Fruit fly (Drosophila melanogaster) whole organism, embryonic: ENCODE measurements around the gene CG9799.

Source experiments
- Ada2b ChIP-seq: fragments of 200-800 bp; sonication (Bioruptor generic); IDR thresholded peaks from 2 replicates; pipeline ENCODE4 v1.3.6; 2022; ENCODE audit warnings: missing biosample characterization, missing genetic modification characterization
- Antp ChIP-seq: fragments of 200-800 bp; sonication (Bioruptor generic); optimal IDR thresholded peaks from 3 replicates; lab custom pipeline; 2016; ENCODE audit warnings: missing biosample characterization, missing genetic modification characterization
- Blimp-1 ChIP-seq: fragments of 200-800 bp; sonication (Bioruptor generic); optimal IDR thresholded peaks from 3 replicates; lab custom pipeline; 2018; ENCODE audit warnings: missing biosample characterization, missing genetic modification characterization, mild to moderate bottlenecking, moderate library complexity, missing genetic modification reagents
- BtbVII ChIP-seq: fragments of 200-800 bp; sonication (Bioruptor generic); optimal IDR thresholded peaks from 3 replicates; lab custom pipeline; 2017; ENCODE audit warnings: missing biosample characterization, mild to moderate bottlenecking, missing genetic modification characterization
- CG10274 ChIP-seq: fragments of 200-800 bp; sonication (Bioruptor generic); optimal IDR thresholded peaks from 3 replicates; lab custom pipeline; 2017; ENCODE audit warnings: missing biosample characterization, mild to moderate bottlenecking, missing genetic modification characterization
- CG11723 ChIP-seq: fragments of 200-800 bp; sonication (Bioruptor generic); optimal IDR thresholded peaks from 2 replicates; lab custom pipeline; 2017; ENCODE audit warnings: missing biosample characterization, mild to moderate bottlenecking, missing genetic modification characterization
- CG12155 ChIP-seq: fragments of 200-800 bp; sonication (Bioruptor generic); optimal IDR thresholded peaks from 3 replicates; lab custom pipeline; 2016; ENCODE audit warnings: missing biosample characterization, missing genetic modification characterization
- CG14441 ChIP-seq: fragments of 200-800 bp; sonication (Bioruptor generic); IDR thresholded peaks from 2 replicates; pipeline ENCODE4 v1.3.6; 2022; ENCODE audit warnings: missing biosample characterization, missing genetic modification characterization
- CG14667 ChIP-seq: fragments of 200-800 bp; sonication (Bioruptor generic); IDR thresholded peaks from 2 replicates; pipeline ENCODE4 v1.3.6; 2022; ENCODE audit warnings: missing biosample characterization, missing genetic modification characterization
- CG14710 ChIP-seq: fragments of 200-800 bp; sonication (Bioruptor generic); optimal IDR thresholded peaks from 3 replicates; lab custom pipeline; 2019; ENCODE audit warnings: missing biosample characterization, mild to moderate bottlenecking, missing genetic modification characterization, moderate library complexity
- CG1529 ChIP-seq: fragments of 200-800 bp; sonication (Bioruptor generic); optimal IDR thresholded peaks from 3 replicates; lab custom pipeline; 2018; ENCODE audit warnings: missing biosample characterization, missing genetic modification characterization
- CG15601 ChIP-seq: fragments of 200-800 bp; sonication (Bioruptor generic); optimal IDR thresholded peaks from 3 replicates; lab custom pipeline; 2019; ENCODE audit warnings: missing biosample characterization, mild to moderate bottlenecking, missing genetic modification characterization, moderate library complexity
- CG3838 ChIP-seq: fragments of 200-800 bp; sonication (Bioruptor generic); optimal IDR thresholded peaks from 3 replicates; lab custom pipeline; 2016; ENCODE audit warnings: missing biosample characterization, missing genetic modification characterization
- CG4707 ChIP-seq: fragments of 200-800 bp; sonication (Bioruptor generic); optimal IDR thresholded peaks from 2 replicates; lab custom pipeline; 2018; ENCODE audit warnings: missing biosample characterization, mild to moderate bottlenecking, missing genetic modification characterization, moderate library complexity
- CG5180 ChIP-seq: fragments of 200-800 bp; sonication (Bioruptor generic); optimal IDR thresholded peaks from 3 replicates; lab custom pipeline; 2017; ENCODE audit warnings: missing biosample characterization, missing genetic modification characterization, mild to moderate bottlenecking, moderate library complexity, missing genetic modification reagents
- CG7556 ChIP-seq: fragments of 200-800 bp; sonication (Bioruptor generic); optimal IDR thresholded peaks from 2 replicates; lab custom pipeline; 2017; ENCODE audit warnings: missing biosample characterization, mild to moderate bottlenecking, missing genetic modification characterization
- CG7745 ChIP-seq: fragments of 200-800 bp; sonication (Bioruptor generic); optimal IDR thresholded peaks from 2 replicates; lab custom pipeline; 2018; ENCODE audit warnings: missing biosample characterization, mild to moderate bottlenecking, missing genetic modification characterization, moderate library complexity
- CG9609 ChIP-seq: fragments of 200-800 bp; sonication (Bioruptor generic); optimal IDR thresholded peaks from 3 replicates; lab custom pipeline; 2016; ENCODE audit warnings: missing biosample characterization, missing genetic modification characterization
- CoRest ChIP-seq: fragments of 200-800 bp; sonication (Bioruptor generic); optimal IDR thresholded peaks from 3 replicates; lab custom pipeline; 2018; ENCODE audit warnings: missing biosample characterization, mild to moderate bottlenecking, missing genetic modification characterization, moderate library complexity
- D ChIP-seq, 2 experiments: fragments of 200-800 bp in 1 of 2; fragments of >200 bp in 1 of 2; sonication (Bioruptor generic) in 1 of 2; optimal IDR thresholded peaks; 2 replicates in 1 of 2; 3 replicates in 1 of 2; lab custom pipeline; 2017; ENCODE audit warnings: mild to moderate bottlenecking in 1 of 2, missing biosample characterization in 1 of 2, missing genetic modification characterization in 1 of 2, missing genetic modification reagents in 1 of 2
- D19A ChIP-seq: fragments of 200-800 bp; optimal IDR thresholded peaks from 3 replicates; lab custom pipeline; 2019; ENCODE audit warnings: missing biosample characterization, mild to moderate bottlenecking, missing genetic modification characterization, moderate library complexity
- D19B ChIP-seq: fragments of 200-800 bp; sonication (Bioruptor generic); optimal IDR thresholded peaks from 2 replicates; lab custom pipeline; 2017; ENCODE audit warnings: missing biosample characterization, mild to moderate bottlenecking, missing genetic modification characterization
- Doc3 ChIP-seq: fragments of 200-800 bp; sonication (Bioruptor generic); IDR thresholded peaks from 3 replicates; pipeline ENCODE4 v1.3.6; 2022; ENCODE audit warnings: missing biosample characterization, missing genetic modification characterization; ENCODE audit not compliant: partially characterized antibody
- E2f1 ChIP-seq: fragments of 200-800 bp; sonication (Bioruptor generic); IDR thresholded peaks from 2 replicates; pipeline ENCODE4 v1.3.6; 2022; ENCODE audit warnings: missing biosample characterization, missing genetic modification characterization
- HLH4C ChIP-seq: fragments of 200-800 bp; sonication (Bioruptor generic); IDR thresholded peaks from 3 replicates; pipeline ENCODE4 v1.3.6; 2022; ENCODE audit warnings: missing biosample characterization, missing genetic modification characterization; ENCODE audit not compliant: partially characterized antibody
- HLH54F ChIP-seq: fragments of 200-800 bp; sonication (Bioruptor generic); optimal IDR thresholded peaks from 3 replicates; lab custom pipeline; 2016; ENCODE audit warnings: missing biosample characterization, missing genetic modification characterization
- Hey ChIP-seq: fragments of 200-800 bp; sonication (Bioruptor generic); optimal IDR thresholded peaks from 3 replicates; lab custom pipeline; 2018; ENCODE audit warnings: missing biosample characterization, mild to moderate bottlenecking, missing genetic modification characterization
- Hmx ChIP-seq: fragments of 200-800 bp; sonication (Bioruptor generic); optimal IDR thresholded peaks from 2 replicates; lab custom pipeline; 2016; ENCODE audit warnings: missing biosample characterization, missing genetic modification characterization
- MBD-R2 ChIP-seq: fragments of 200-800 bp; sonication (Bioruptor generic); IDR thresholded peaks from 2 replicates; pipeline ENCODE4 v1.3.6; 2022; ENCODE audit warnings: missing biosample characterization, missing genetic modification characterization
- Myb ChIP-seq: fragments of 200-800 bp; sonication (Bioruptor generic); optimal IDR thresholded peaks from 2 replicates; lab custom pipeline; 2016; ENCODE audit warnings: missing biosample characterization, missing genetic modification characterization
- NFAT ChIP-seq: fragments of 200-800 bp; sonication (Bioruptor generic); IDR thresholded peaks from 2 replicates; pipeline ENCODE4 v1.3.6; 2022; ENCODE audit warnings: missing biosample characterization, missing genetic modification characterization
- Sox102F ChIP-seq: fragments of 200-800 bp; sonication (Bioruptor generic); optimal IDR thresholded peaks from 2 replicates; lab custom pipeline; 2018; ENCODE audit warnings: missing biosample characterization, mild to moderate bottlenecking, missing genetic modification characterization, moderate library complexity
- Sry-β ChIP-seq: fragments of 200-800 bp; sonication (Bioruptor generic); optimal IDR thresholded peaks from 2 replicates; lab custom pipeline; 2018; ENCODE audit warnings: missing biosample characterization, mild to moderate bottlenecking, missing genetic modification characterization, moderate library complexity
- bowl ChIP-seq: fragments of 200-800 bp; sonication (Bioruptor generic); IDR thresholded peaks from 2 replicates; pipeline ENCODE4 v1.3.6; 2022; ENCODE audit warnings: missing biosample characterization, missing genetic modification characterization
- emc ChIP-seq: fragments of 200-800 bp; sonication (Bioruptor generic); optimal IDR thresholded peaks from 2 replicates; lab custom pipeline; 2016; ENCODE audit warnings: missing biosample characterization, missing genetic modification characterization
- fd3F ChIP-seq: fragments of 200-800 bp; sonication (Bioruptor generic); optimal IDR thresholded peaks from 2 replicates; lab custom pipeline; 2018; ENCODE audit warnings: missing biosample characterization, mild to moderate bottlenecking, missing genetic modification characterization, moderate library complexity
- klu ChIP-seq: fragments of 200-800 bp; sonication (Bioruptor generic); IDR thresholded peaks from 2 replicates; pipeline ENCODE4 v1.3.6; 2022; ENCODE audit warnings: missing biosample characterization, missing genetic modification characterization
- kni ChIP-seq: fragments of 200-800 bp; sonication (Bioruptor generic); optimal IDR thresholded peaks from 3 replicates; lab custom pipeline; 2017; ENCODE audit warnings: mild to moderate bottlenecking, missing biosample characterization, missing genetic modification reagents, missing genetic modification characterization
- mirr ChIP-seq: fragments of 200-800 bp; sonication (Bioruptor generic); optimal IDR thresholded peaks from 3 replicates; lab custom pipeline; 2018; ENCODE audit warnings: missing biosample characterization, mild to moderate bottlenecking, missing genetic modification characterization
- nau ChIP-seq: fragments of 200-800 bp; sonication (Bioruptor generic); optimal IDR thresholded peaks from 3 replicates; lab custom pipeline; 2017; ENCODE audit warnings: missing biosample characterization, mild to moderate bottlenecking, missing genetic modification characterization, missing genetic modification reagents
- p53 ChIP-seq: fragments of 200-800 bp; sonication (Bioruptor generic); optimal IDR thresholded peaks from 2 replicates; lab custom pipeline; 2016; ENCODE audit warnings: missing biosample characterization, missing genetic modification characterization
- pzg ChIP-seq: fragments of 200-800 bp; sonication (Bioruptor generic); optimal IDR thresholded peaks from 3 replicates; lab custom pipeline; 2018; ENCODE audit warnings: missing biosample characterization, mild to moderate bottlenecking, missing genetic modification characterization, moderate library complexity
- schlank ChIP-seq: fragments of 200-800 bp; sonication (Bioruptor generic); optimal IDR thresholded peaks from 2 replicates; lab custom pipeline; 2018; ENCODE audit warnings: missing biosample characterization, mild to moderate bottlenecking, missing genetic modification characterization
- sug ChIP-seq: fragments of 200-800 bp; optimal IDR thresholded peaks from 2 replicates; lab custom pipeline; 2019; ENCODE audit warnings: missing biosample characterization, mild to moderate bottlenecking, missing genetic modification characterization, moderate library complexity
- tup ChIP-seq: fragments of 200-800 bp; sonication (Bioruptor generic); optimal IDR thresholded peaks from 2 replicates; lab custom pipeline; 2016; ENCODE audit warnings: missing biosample characterization, mild to moderate bottlenecking, missing genetic modification characterization, moderate library complexity
- wek ChIP-seq: fragments of 200-800 bp; sonication (Bioruptor generic); optimal IDR thresholded peaks from 3 replicates; lab custom pipeline; 2018; ENCODE audit warnings: missing biosample characterization, mild to moderate bottlenecking, missing genetic modification characterization, moderate library complexity

Gene CG9799

DNA sequence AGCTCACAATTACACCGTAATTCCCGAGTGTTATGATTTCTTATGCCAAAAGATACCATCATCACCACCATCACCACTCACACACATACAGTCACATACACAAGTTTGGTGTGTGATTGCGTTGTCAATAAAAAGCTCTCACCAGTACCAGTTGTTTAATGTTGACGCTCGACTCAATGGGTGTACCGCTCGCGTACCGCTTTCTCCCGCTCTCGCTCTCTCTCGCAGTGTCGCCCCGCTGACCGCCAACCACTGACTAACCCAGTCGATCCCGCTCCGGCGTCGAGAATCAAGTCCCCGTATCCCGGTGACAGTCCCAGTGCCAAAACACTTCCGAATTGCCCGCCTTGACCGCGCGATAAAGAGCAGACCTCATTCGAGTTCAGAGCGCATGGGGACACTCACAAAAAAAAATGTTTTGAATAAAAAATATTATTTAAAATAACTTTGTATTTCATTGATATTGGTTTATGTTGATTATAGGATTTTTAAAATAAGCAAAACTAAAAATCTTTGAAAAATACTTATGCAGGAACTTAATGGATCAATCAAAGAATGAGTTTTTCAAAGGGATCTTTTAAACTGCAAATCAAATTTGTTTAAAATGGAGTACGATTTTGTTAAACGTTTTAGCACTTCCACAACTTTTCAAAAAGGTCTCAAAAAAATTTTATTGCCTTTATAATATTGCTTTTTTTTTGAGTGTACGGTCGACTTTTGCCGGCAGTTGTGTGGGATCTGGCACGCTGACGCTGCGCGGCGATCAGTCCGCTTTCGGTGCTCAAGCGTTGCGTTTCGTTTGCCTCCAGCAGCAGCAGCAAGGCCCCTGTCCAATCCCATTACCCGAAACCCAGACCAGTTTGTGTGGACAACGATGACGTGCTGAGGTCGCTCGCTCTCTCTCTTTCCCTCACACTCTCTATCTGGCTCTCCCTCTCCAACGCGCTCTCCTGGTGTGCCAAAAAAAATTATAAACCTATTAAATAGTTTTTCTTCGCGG, 24.0 kb downstream of the CG9799 start, which contains the start of gene Dic1 (continued):
- peak; percentile 93 for TF ChIP-seq HLH54F (GFP tag; lab: Kevin White, UChicago)
- TF ChIP-seq CG11723 (GFP tag; lab: Kevin White, UChicago): peak; percentile 97
- TF ChIP-seq NFAT (GFP tag; lab: Robert Waterston, UW): peak; percentile 71
- TF ChIP-seq sug (tag; lab: Kevin White, UChicago): peak; percentile 92
- TF ChIP-seq fd3F (GFP tag; lab: Kevin White, UChicago): peak; percentile 94
- no peak for TF ChIP-seq pzg (GFP tag; lab: Kevin White, UChicago)
- peak; percentile 71 for TF ChIP-seq CG3838 (GFP tag; lab: Kevin White, UChicago)
- TF ChIP-seq D (optimal IDR thresholded peaks at IDR 0.05; lab: Kevin White, UChicago): no peak
- peak; percentile 98 for TF ChIP-seq D (GFP tag; optimal IDR thresholded peaks at IDR 0.05; lab: Kevin White, UChicago)
- TF ChIP-seq Ada2b: peak; percentile 86
- peak; percentile 53; the same call in 1 of the 3 replicates for TF ChIP-seq HLH4C (GFP tag; lab: Robert Waterston, UW)
- peak; percentile 84 for TF ChIP-seq emc (GFP tag; lab: Kevin White, UChicago)
- peak; percentile 99 for TF ChIP-seq CoRest (tag; lab: Kevin White, UChicago)
- TF ChIP-seq CG7556 (GFP tag; lab: Kevin White, UChicago): peak; percentile 99
- peak; percentile 14 for TF ChIP-seq mirr (GFP tag; lab: Kevin White, UChicago)
- TF ChIP-seq bowl (GFP tag; lab: Robert Waterston, UW): peak; percentile 48; the same call in 1 of the 2 replicates
- peak; percentile 91 for TF ChIP-seq CG10274
- no peak for TF ChIP-seq Doc3 (GFP tag; lab: Robert Waterston, UW)
- peak; percentile 74 for TF ChIP-seq CG14667
- peak; percentile 95 for TF ChIP-seq D19B (GFP tag; lab: Kevin White, UChicago)
- TF ChIP-seq CG14441 (GFP tag; lab: Robert Waterston, UW): peak; percentile 89
- TF ChIP-seq Sox102F (GFP tag; lab: Kevin White, UChicago): peak; percentile 98
- TF ChIP-seq CG5180 (GFP tag; lab: Kevin White, UChicago): peak; percentile 92
- TF ChIP-seq tup: peak; percentile 75
- peak; percentile 49 for TF ChIP-seq wek (GFP tag; lab: Kevin White, UChicago)
- peak; percentile 98 for TF ChIP-seq Blimp-1
- peak; percentile 89 for TF ChIP-seq CG9609 (GFP tag; lab: Kevin White, UChicago)
- peak; percentile 88 for TF ChIP-seq Antp (GFP tag; lab: Kevin White, UChicago)
- TF ChIP-seq Hmx: peak; percentile 88
- peak; percentile 95 for TF ChIP-seq D19A
- TF ChIP-seq schlank (tag; lab: Kevin White, UChicago): peak; percentile 91
- TF ChIP-seq BtbVII (GFP tag; lab: Kevin White, UChicago): peak; percentile 98
- TF ChIP-seq p53: peak; percentile 66
- peak; percentile 98 for TF ChIP-seq CG14710
- TF ChIP-seq E2f1 (GFP tag; lab: Robert Waterston, UW): peak; percentile 88
- peak; percentile 94 for TF ChIP-seq CG1529 (GFP tag; lab: Kevin White, UChicago)
- TF ChIP-seq CG15601: peak; percentile 94
- TF ChIP-seq kni: peak; percentile 94
- peak; percentile 63 for TF ChIP-seq Sry-β (GFP tag; lab: Kevin White, UChicago)
- TF ChIP-seq klu (GFP tag; lab: Robert Waterston, UW): peak; percentile 92
- TF ChIP-seq CG4707 (GFP tag; lab: Kevin White, UChicago): peak; percentile 77
- TF ChIP-seq CG7745 (tag; lab: Kevin White, UChicago): no peak
- TF ChIP-seq CG12155: peak; percentile 95
- TF ChIP-seq MBD-R2 (GFP tag; lab: Robert Waterston, UW): peak; percentile 84
- peak; percentile 95 for TF ChIP-seq nau (GFP tag; lab: Kevin White, UChicago)
- peak; percentile 76 for TF ChIP-seq Myb (GFP tag; lab: Kevin White, UChicago)
- TF ChIP-seq Hey (tag; lab: Kevin White, UChicago): peak; percentile 54
